Worm (Caenorhabditis elegans) whole organism, L4 larva: ENCODE data around the gene ced-9.
A peak's percentile ranks its signal among the peaks of the same experiment; 100 is the strongest.

ENCODE experiments used
- F49E8.2 ChIP-seq: sonication (generic microtip); optimal IDR thresholded peaks from 2 replicates; lab custom pipeline; 2016; ENCODE audit warnings: missing compliant biosample characterization, mild to moderate bottlenecking, missing genetic modification characterization, borderline replicate concordance
- R02D3.7 ChIP-seq: fragments of 150-350 bp; sonication (generic microtip); optimal IDR thresholded peaks from 3 replicates; lab custom pipeline; 2014; ENCODE audit warnings: missing biosample characterization, missing genetic modification characterization
- daf-8 ChIP-seq: fragments of 200-800 bp; sonication (Bioruptor generic); IDR thresholded peaks from 2 replicates; pipeline ENCODE4 v1.3.6; 2022; ENCODE audit warnings: missing genetic modification characterization, missing compliant biosample characterization
- lin-39 ChIP-seq: fragments of 150-350 bp; optimal IDR thresholded peaks from 2 replicates; lab custom pipeline; 2014; ENCODE audit warnings: missing biosample characterization, missing genetic modification reagents, missing genetic modification characterization
- madf-9 ChIP-seq: fragments of 200-800 bp; sonication (Bioruptor generic); conservative IDR thresholded peaks from 2 replicates; pipeline ENCODE4 v1.3.6; 2022; ENCODE audit warnings: missing genetic modification reagents, missing genetic modification characterization, missing compliant biosample characterization
- mes-2 ChIP-seq: sonication (generic microtip); optimal IDR thresholded peaks from 2 replicates; lab custom pipeline; 2016; ENCODE audit warnings: missing genotype, mild to moderate bottlenecking, missing genetic modification characterization, missing compliant biosample characterization; ENCODE audit not compliant: poor library complexity, severe bottlenecking
- nhr-11 ChIP-seq: fragments of 150-350 bp; optimal IDR thresholded peaks from 2 replicates; lab custom pipeline; 2014; ENCODE audit warnings: missing biosample characterization, missing genetic modification characterization
- nhr-237 ChIP-seq: sonication (generic microtip); optimal IDR thresholded peaks from 2 replicates; lab custom pipeline; 2017; ENCODE audit warnings: missing biosample characterization, missing genetic modification characterization
- nhr-48 ChIP-seq: sonication (generic microtip); optimal IDR thresholded peaks from 2 replicates; lab custom pipeline; 2016; ENCODE audit warnings: mild to moderate bottlenecking, missing genetic modification characterization, missing compliant biosample characterization
- unc-62 ChIP-seq, 3 experiments: fragments of 150-350 bp in 1 of 3; sonication (generic microtip); optimal IDR thresholded peaks in 2 of 3; peaks in 1 of 3; 1 replicate in 1 of 3; 2 replicates in 2 of 3; lab custom pipeline; 2014 to 2017; ENCODE audit warnings: missing biosample characterization in 3 of 3, missing genetic modification characterization in 3 of 3, missing genetic modification reagents in 3 of 3, missing genotype in 1 of 3
- vab-7 ChIP-seq: fragments of 200-800 bp; sonication (Bioruptor generic); IDR thresholded peaks from 2 replicates; pipeline ENCODE4 v1.3.6; 2022; ENCODE audit warnings: missing genetic modification reagents, missing genetic modification characterization, missing compliant biosample characterization
- zip-2 ChIP-seq: fragments of 150-350 bp; optimal IDR thresholded peaks from 2 replicates; lab custom pipeline; 2014; ENCODE audit warnings: missing biosample characterization, missing genetic modification characterization
- ztf-11 ChIP-seq: fragments of 150-350 bp; optimal IDR thresholded peaks from 2 replicates; lab custom pipeline; 2014; ENCODE audit warnings: missing biosample characterization, missing genetic modification characterization

- TF ChIP-seq zip-2 (tag; lab: Kevin White, UChicago) (no peak), F49E8.2 (tag; lab: Kevin White, UChicago) (no peak), nhr-237 (tag; lab: Kevin White, UChicago) (no peak), ztf-11 (tag; lab: Kevin White, UChicago) (no peak), mes-2 (peak; percentile 71), nhr-11 (tag; lab: Kevin White, UChicago) (no peak), madf-9 (GFP tag; lab: Robert Waterston, UW) (no peak), R02D3.7 (tag; lab: Kevin White, UChicago) (no peak), nhr-48 (tag; lab: Kevin White, UChicago) (no peak), vab-7 (GFP tag; lab: Robert Waterston, UW) (no peak), unc-62 (GFP tag; optimal IDR thresholded peaks at IDR 0.05 in 1 of 2; lab: Kevin White, UChicago) (no peak), unc-62 (tag; optimal IDR thresholded peaks at IDR 0.05; lab: Kevin White, UChicago) (no peak), lin-39 (tag; lab: Kevin White, UChicago) (no peak), daf-8 (GFP tag; lab: Robert Waterston, UW) (no peak)
These were observed 16.2 kb upstream of the ced-9 start, which contains the start of gene unc-69 for ce11 chrIII:10318755-10319154.
